Fruit fly (Drosophila melanogaster) whole organism, prepupa: ENCODE measurements around the gene Cad99C.
A peak's percentile ranks its signal among the peaks of the same experiment; 100 is the strongest.

ENCODE experiments used
- CG10631 ChIP-seq: fragments of 200-800 bp; sonication (Bioruptor generic); optimal IDR thresholded peaks from 2 replicates; lab custom pipeline; 2016; ENCODE audit warnings: missing biosample characterization, missing genetic modification characterization
- CG11294 ChIP-seq: fragments of 200-800 bp; sonication (Bioruptor generic); IDR thresholded peaks from 2 replicates; pipeline ENCODE4 v1.3.6; 2022; ENCODE audit warnings: missing biosample characterization, missing genetic modification characterization
- CG15336 ChIP-seq: fragments of 200-800 bp; sonication (Bioruptor generic); IDR thresholded peaks from 2 replicates; pipeline ENCODE4 v1.3.6; 2022; ENCODE audit warnings: missing biosample characterization, missing genetic modification characterization
- CG1621 ChIP-seq: fragments of 200-800 bp; sonication (Bioruptor generic); optimal IDR thresholded peaks from 3 replicates; lab custom pipeline; 2018; ENCODE audit warnings: missing biosample characterization, mild to moderate bottlenecking, missing genetic modification characterization
- CG16779 ChIP-seq: fragments of 200-800 bp; sonication (Bioruptor generic); optimal IDR thresholded peaks from 3 replicates; lab custom pipeline; 2017; ENCODE audit warnings: missing biosample characterization, mild to moderate bottlenecking, missing genetic modification characterization
- CG32006 ChIP-seq: fragments of 200-800 bp; sonication (Bioruptor generic); optimal IDR thresholded peaks from 3 replicates; lab custom pipeline; 2017; ENCODE audit warnings: missing biosample characterization, mild to moderate bottlenecking, missing genetic modification characterization
- CG4318 ChIP-seq: fragments of 200-800 bp; sonication (Bioruptor generic); optimal IDR thresholded peaks from 3 replicates; lab custom pipeline; 2017; ENCODE audit warnings: missing biosample characterization, mild to moderate bottlenecking, missing genetic modification characterization
- CG6163 ChIP-seq: fragments of 200-800 bp; sonication (Bioruptor generic); IDR thresholded peaks from 3 replicates; pipeline ENCODE4 v1.3.6; 2022; ENCODE audit warnings: missing biosample characterization, missing genetic modification characterization
- CG6276 ChIP-seq: fragments of 200-800 bp; sonication (Bioruptor generic); optimal IDR thresholded peaks from 2 replicates; lab custom pipeline; 2017; ENCODE audit warnings: missing biosample characterization, mild to moderate bottlenecking, missing genetic modification characterization
- CG6792 ChIP-seq: fragments of 200-800 bp; sonication (Bioruptor generic); optimal IDR thresholded peaks from 3 replicates; lab custom pipeline; 2016; ENCODE audit warnings: missing biosample characterization, missing genetic modification characterization
- CG7368 ChIP-seq: fragments of 200-800 bp; sonication (Bioruptor generic); optimal IDR thresholded peaks from 3 replicates; lab custom pipeline; 2016; ENCODE audit warnings: missing biosample characterization, missing genetic modification characterization
- CG8119 ChIP-seq: fragments of 200-800 bp; sonication (Bioruptor generic); IDR thresholded peaks from 3 replicates; pipeline ENCODE4 v1.3.6; 2022; ENCODE audit warnings: missing biosample characterization, missing genetic modification characterization
- CG8632 ChIP-seq: fragments of 200-800 bp; sonication (Bioruptor generic); optimal IDR thresholded peaks from 3 replicates; lab custom pipeline; 2016; ENCODE audit warnings: missing biosample characterization, missing genetic modification characterization
- Eip78C ChIP-seq: fragments of 200-800 bp; sonication (Bioruptor generic); peaks from one replicate; lab custom pipeline; 2016; ENCODE audit warnings: missing biosample characterization, missing genetic modification characterization
- Ets96B ChIP-seq: fragments of 200-800 bp; optimal IDR thresholded peaks from 2 replicates; lab custom pipeline; 2019; ENCODE audit warnings: missing biosample characterization, mild to moderate bottlenecking, missing genetic modification characterization, moderate library complexity
- Hr38 ChIP-seq: sonication (Bioruptor generic); optimal IDR thresholded peaks from 2 replicates; lab custom pipeline; 2016; ENCODE audit warnings: missing biosample characterization, missing genetic modification characterization
- Hr39 ChIP-seq: fragments of 200-800 bp; sonication (Bioruptor generic); optimal IDR thresholded peaks from 2 replicates; lab custom pipeline; 2016; ENCODE audit warnings: missing biosample characterization, missing genetic modification characterization
- Hr4 ChIP-seq: fragments of 200-800 bp; sonication (Bioruptor generic); optimal IDR thresholded peaks from 3 replicates; lab custom pipeline; 2016; ENCODE audit warnings: missing biosample characterization, missing genetic modification characterization
- Sox102F ChIP-seq: fragments of 200-800 bp; sonication (Bioruptor generic); optimal IDR thresholded peaks from 2 replicates; lab custom pipeline; 2016; ENCODE audit warnings: missing biosample characterization, mild to moderate bottlenecking, missing genetic modification characterization
- Sox15 ChIP-seq: fragments of 200-800 bp; sonication (Bioruptor generic); optimal IDR thresholded peaks from 3 replicates; lab custom pipeline; 2016; ENCODE audit warnings: missing biosample characterization, missing genetic modification characterization
- cyc ChIP-seq: fragments of 200-800 bp; sonication (Bioruptor generic); optimal IDR thresholded peaks from 3 replicates; lab custom pipeline; 2016; ENCODE audit warnings: missing biosample characterization, missing genetic modification characterization
- eg ChIP-seq: fragments of 200-800 bp; sonication (Bioruptor generic); IDR thresholded peaks from 3 replicates; pipeline ENCODE4 v1.3.6; 2022; ENCODE audit warnings: missing biosample characterization, missing genetic modification characterization
- fkh ChIP-seq: fragments of 200-800 bp; sonication (Bioruptor generic); optimal IDR thresholded peaks from 3 replicates; lab custom pipeline; 2017; ENCODE audit warnings: missing biosample characterization, mild to moderate bottlenecking, missing genetic modification characterization, moderate library complexity
- net ChIP-seq: fragments of 200-800 bp; sonication (Bioruptor generic); optimal IDR thresholded peaks from 3 replicates; lab custom pipeline; 2016; ENCODE audit warnings: missing biosample characterization, missing genetic modification characterization
- ss ChIP-seq, 2 experiments: fragments of 200-800 bp; sonication (Bioruptor generic); optimal IDR thresholded peaks; 2 replicates in 1 of 2; 3 replicates in 1 of 2; lab custom pipeline; 2017 to 2018; ENCODE audit warnings: mild to moderate bottlenecking in 2 of 2, missing biosample characterization in 2 of 2, missing genetic modification characterization in 2 of 2, moderate library complexity in 1 of 2
- topi ChIP-seq: fragments of 200-800 bp; sonication (Bioruptor generic); optimal IDR thresholded peaks from 3 replicates; lab custom pipeline; 2016; ENCODE audit warnings: missing biosample characterization, missing genetic modification characterization

The Cad99C gene

dm6 chr3R:29894393-29894792 lies 52.9 kb downstream of the Cad99C start (continued):
- TF ChIP-seq eg (GFP tag; lab: Robert Waterston, UW) (peak; percentile 78), Hr38 (GFP tag; lab: Kevin White, UChicago) (no peak), net (no peak), cyc (GFP tag; lab: Kevin White, UChicago) (no peak), CG4318 (GFP tag; lab: Kevin White, UChicago) (peak; percentile 22), CG10631 (GFP tag; lab: Kevin White, UChicago) (peak; percentile 21), CG7368 (GFP tag; lab: Kevin White, UChicago) (no peak), topi (no peak), ss (GFP tag; optimal IDR thresholded peaks at IDR 0.05; lab: Kevin White, UChicago) (no peak), fkh (GFP tag; lab: Kevin White, UChicago) (no peak)
- TF ChIP-seq, all 60 proteins: peak for 17

dm6 chr3R:29898588-29898987 lies 57.1 kb downstream of the Cad99C start:
- TF ChIP-seq eg (GFP tag; lab: Robert Waterston, UW) (peak; percentile 31; the same call in 1 of the 3 replicates), CG8119 (peak; percentile 54; the same call in 1 of the 3 replicates), CG7368 (GFP tag; lab: Kevin White, UChicago) (no peak), CG15336 (peak; percentile 59), CG11294 (GFP tag; lab: Robert Waterston, UW) (peak; percentile 45), CG6276 (GFP tag; lab: Kevin White, UChicago) (peak; percentile 20), Hr4 (GFP tag; lab: Kevin White, UChicago) (peak; percentile 46), CG32006 (GFP tag; lab: Kevin White, UChicago) (peak; percentile 46), CG6163 (GFP tag; lab: Robert Waterston, UW) (no peak)

dm6 chr3R:29899635-29900034 lies 58.2 kb downstream of the Cad99C start:
- TF ChIP-seq CG4318 (GFP tag; lab: Kevin White, UChicago) (no peak), Eip78C (GFP tag; lab: Kevin White, UChicago) (no peak), topi (no peak), CG10631 (GFP tag; lab: Kevin White, UChicago) (no peak), cyc (GFP tag; lab: Kevin White, UChicago) (no peak), CG6792 (GFP tag; lab: Kevin White, UChicago) (no peak), Sox102F (GFP tag; lab: Kevin White, UChicago) (no peak), CG16779 (no peak), CG8119 (no peak), CG1621 (tag; lab: Kevin White, UChicago) (no peak), Ets96B (tag; lab: Kevin White, UChicago) (no peak), CG8632 (GFP tag; lab: Kevin White, UChicago) (no peak), Sox15 (GFP tag; lab: Kevin White, UChicago) (no peak)

DNA sequence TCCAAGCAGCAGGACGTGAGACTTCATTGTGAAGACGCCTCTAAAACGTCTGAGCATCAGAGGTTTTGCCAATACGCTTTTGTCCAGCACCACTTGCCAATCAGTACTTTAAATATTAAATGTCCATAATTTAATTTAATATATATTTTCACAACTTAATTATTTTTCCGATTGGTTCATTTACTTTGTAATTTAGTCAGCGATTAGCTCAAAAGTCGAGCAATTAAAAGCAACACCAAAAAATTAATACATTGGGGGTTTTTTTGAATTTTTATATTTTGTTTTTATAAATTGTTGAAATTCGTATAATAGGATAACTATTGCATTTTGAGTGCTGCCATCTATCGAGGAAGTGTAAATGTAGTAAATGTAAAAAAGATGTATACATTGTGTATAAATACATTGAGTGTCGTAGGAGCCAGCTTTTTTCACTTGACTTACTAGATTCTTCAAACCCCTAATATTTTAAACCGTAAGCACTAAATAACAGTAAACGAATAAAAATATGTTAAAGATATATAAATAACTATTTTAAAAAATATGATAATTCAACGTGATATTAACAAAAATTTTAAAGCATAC lies 62.4 kb downstream of the Cad99C start, which contains the start of gene CG15517:
Gene CG15517, minus strand, starts transcription at position 51 of the 582 bp plus-strand sequence.
- TF ChIP-seq Eip78C (GFP tag; lab: Kevin White, UChicago), result peak; percentile 60
- peak; percentile 30 for TF ChIP-seq fkh (GFP tag; lab: Kevin White, UChicago)
- peak; percentile 2 for TF ChIP-seq Hr39 (GFP tag; lab: Kevin White, UChicago)
- TF ChIP-seq CG15336, result no peak
- TF ChIP-seq cyc (GFP tag; lab: Kevin White, UChicago), result peak; percentile 11
- TF ChIP-seq, all 60 proteins: peak for 4
